Fruit fly (Drosophila melanogaster) whole organism, embryonic: ENCODE data around the gene Atac2.
A peak's percentile ranks its signal among the peaks of the same experiment; 100 is the strongest.

ENCODE experiments used
- Bgb ChIP-seq: fragments of 200-800 bp; sonication (Bioruptor generic); IDR thresholded peaks from 2 replicates; pipeline ENCODE4 v1.3.6; 2022; ENCODE audit warnings: missing biosample characterization, missing genetic modification characterization; ENCODE audit not compliant: partially characterized antibody
- BtbVII ChIP-seq: fragments of 200-800 bp; sonication (Bioruptor generic); optimal IDR thresholded peaks from 3 replicates; lab custom pipeline; 2017; ENCODE audit warnings: missing biosample characterization, mild to moderate bottlenecking, missing genetic modification characterization
- CG10366 ChIP-seq: fragments of 200-800 bp; sonication (Bioruptor generic); IDR thresholded peaks from 2 replicates; pipeline ENCODE4 v1.3.6; 2022; ENCODE audit warnings: missing biosample characterization, missing genetic modification characterization
- CG12391 ChIP-seq: fragments of 200-800 bp; sonication (Bioruptor generic); optimal IDR thresholded peaks from 3 replicates; lab custom pipeline; 2018; ENCODE audit warnings: missing biosample characterization, mild to moderate bottlenecking, missing genetic modification characterization, moderate library complexity
- CG14860 ChIP-seq: fragments of 200-800 bp; sonication (Bioruptor generic); IDR thresholded peaks from 3 replicates; pipeline ENCODE4 v1.3.6; 2022; ENCODE audit warnings: missing biosample characterization, missing genetic modification characterization; ENCODE audit not compliant: partially characterized antibody
- CG15479 ChIP-seq: fragments of 200-800 bp; sonication (Bioruptor generic); optimal IDR thresholded peaks from 3 replicates; lab custom pipeline; 2019; ENCODE audit warnings: missing biosample characterization, mild to moderate bottlenecking, missing genetic modification characterization, moderate library complexity
- CG16813 ChIP-seq: fragments of 200-800 bp; sonication (Bioruptor generic); IDR thresholded peaks from 3 replicates; pipeline ENCODE4 v1.3.6; 2022; ENCODE audit warnings: missing biosample characterization, missing genetic modification characterization; ENCODE audit not compliant: partially characterized antibody
- CG16863 ChIP-seq: fragments of 200-800 bp; sonication (Bioruptor generic); optimal IDR thresholded peaks from 3 replicates; lab custom pipeline; 2016; ENCODE audit warnings: missing biosample characterization, missing genetic modification characterization
- CG2678 ChIP-seq: fragments of 200-800 bp; sonication (Bioruptor generic); optimal IDR thresholded peaks from 3 replicates; lab custom pipeline; 2019; ENCODE audit warnings: missing biosample characterization, mild to moderate bottlenecking, missing genetic modification characterization, moderate library complexity
- CG4404 ChIP-seq: fragments of 200-800 bp; sonication (Bioruptor generic); IDR thresholded peaks from 2 replicates; pipeline ENCODE4 v1.3.6; 2022; ENCODE audit warnings: missing biosample characterization, missing genetic modification characterization
- CG6791 ChIP-seq: fragments of 200-800 bp; sonication (Bioruptor generic); IDR thresholded peaks from 3 replicates; pipeline ENCODE4 v1.3.6; 2022; ENCODE audit warnings: missing biosample characterization, missing genetic modification characterization; ENCODE audit not compliant: partially characterized antibody
- CG7928 ChIP-seq: fragments of 200-800 bp; sonication (Bioruptor generic); optimal IDR thresholded peaks from 2 replicates; lab custom pipeline; 2017; ENCODE audit warnings: missing biosample characterization, mild to moderate bottlenecking, missing genetic modification characterization
- CG8359 ChIP-seq: fragments of 200-800 bp; sonication (Bioruptor generic); optimal IDR thresholded peaks from 2 replicates; lab custom pipeline; 2017; ENCODE audit warnings: missing biosample characterization, mild to moderate bottlenecking, missing genetic modification characterization, borderline replicate concordance
- Dll ChIP-seq: fragments of 200-800 bp; sonication (Bioruptor generic); IDR thresholded peaks from 4 replicates; pipeline ENCODE4 v1.3.6; 2022; ENCODE audit warnings: missing biosample characterization, missing genetic modification characterization; ENCODE audit not compliant: partially characterized antibody
- Gsc ChIP-seq: fragments of 200-800 bp; sonication (Bioruptor generic); IDR thresholded peaks from 2 replicates; pipeline ENCODE4 v1.3.6; 2022; ENCODE audit warnings: missing biosample characterization, missing genetic modification characterization
- HmgD ChIP-seq: fragments of 200-800 bp; sonication (Bioruptor generic); optimal IDR thresholded peaks from 3 replicates; lab custom pipeline; 2016; ENCODE audit warnings: missing biosample characterization, missing genetic modification characterization
- Hr39 ChIP-seq: fragments of >200 bp; optimal IDR thresholded peaks from 2 replicates; lab custom pipeline; 2017
- Kr ChIP-seq: fragments of 200-800 bp; sonication (Bioruptor generic); optimal IDR thresholded peaks from 2 replicates; lab custom pipeline; 2017; ENCODE audit warnings: missing biosample characterization, mild to moderate bottlenecking, missing genetic modification characterization
- Meics ChIP-seq: fragments of 200-800 bp; sonication (Bioruptor generic); optimal IDR thresholded peaks from 2 replicates; lab custom pipeline; 2017; ENCODE audit warnings: missing biosample characterization, mild to moderate bottlenecking, missing genetic modification characterization
- Pdp1 ChIP-seq, 2 experiments: fragments of 200-800 bp; sonication (Bioruptor generic); optimal IDR thresholded peaks; 3 replicates each; lab custom pipeline; 2016; ENCODE audit warnings: missing biosample characterization in 2 of 2, missing genetic modification characterization in 2 of 2, mild to moderate bottlenecking in 1 of 2, moderate library complexity in 1 of 2
- Sry-β ChIP-seq: fragments of 200-800 bp; sonication (Bioruptor generic); optimal IDR thresholded peaks from 2 replicates; lab custom pipeline; 2018; ENCODE audit warnings: missing biosample characterization, mild to moderate bottlenecking, missing genetic modification characterization, moderate library complexity
- Stat92E ChIP-seq, 3 experiments: fragments of >200 bp in 2 of 3; fragments of 200-800 bp in 1 of 3; sonication (Bioruptor generic) in 1 of 3; optimal IDR thresholded peaks; 2 replicates each; lab custom pipeline; 2017 to 2019; ENCODE audit warnings: missing biosample characterization in 3 of 3, missing genetic modification characterization in 3 of 3, mild to moderate bottlenecking in 1 of 3, moderate library complexity in 1 of 3
- Trl ChIP-seq, 3 experiments: fragments of >200 bp in 2 of 3; fragments of 200-800 bp in 1 of 3; sonication (Bioruptor generic) in 1 of 3; optimal IDR thresholded peaks; 2 replicates in 1 of 3; 3 replicates in 2 of 3; lab custom pipeline; 2016 to 2017; ENCODE audit warnings: missing biosample characterization in 1 of 3, missing genetic modification characterization in 1 of 3
- ap ChIP-seq: fragments of 200-800 bp; sonication (Bioruptor generic); IDR thresholded peaks from 2 replicates; pipeline ENCODE4 v1.3.6; 2022; ENCODE audit warnings: missing biosample characterization, missing genetic modification characterization
- ara ChIP-seq: fragments of 200-800 bp; sonication (Bioruptor generic); IDR thresholded peaks from 2 replicates; pipeline ENCODE4 v1.3.6; 2022; ENCODE audit warnings: missing biosample characterization, missing genetic modification characterization
- az2 ChIP-seq: fragments of 200-800 bp; sonication (Bioruptor generic); optimal IDR thresholded peaks from 3 replicates; lab custom pipeline; 2016; ENCODE audit warnings: missing biosample characterization, missing genetic modification characterization
- bsh ChIP-seq, 2 experiments: fragments of 200-800 bp; sonication (Bioruptor generic); optimal IDR thresholded peaks; 2 replicates each; lab custom pipeline; 2017 to 2018; ENCODE audit warnings: mild to moderate bottlenecking in 2 of 2, missing biosample characterization in 2 of 2, missing genetic modification characterization in 2 of 2, moderate library complexity in 1 of 2
- chif ChIP-seq, 2 experiments: fragments of 200-800 bp; sonication (Bioruptor generic); optimal IDR thresholded peaks; 3 replicates each; lab custom pipeline; 2016; ENCODE audit warnings: missing biosample characterization in 2 of 2, missing genetic modification characterization in 2 of 2
- cwo ChIP-seq: fragments of 200-800 bp; sonication (Bioruptor generic); optimal IDR thresholded peaks from 3 replicates; lab custom pipeline; 2017; ENCODE audit warnings: missing biosample characterization, missing genetic modification characterization, mild to moderate bottlenecking, moderate library complexity, missing genetic modification reagents
- gsb-n ChIP-seq: fragments of 200-800 bp; sonication (Bioruptor generic); optimal IDR thresholded peaks from 3 replicates; lab custom pipeline; 2018; ENCODE audit warnings: missing biosample characterization, mild to moderate bottlenecking, missing genetic modification characterization
- hkb ChIP-seq, 2 experiments: fragments of 200-800 bp in 1 of 2; fragments of >200 bp in 1 of 2; sonication (Bioruptor generic) in 1 of 2; IDR thresholded peaks in 1 of 2; optimal IDR thresholded peaks in 1 of 2; 2 replicates each; pipeline versions ENCODE4 v1.3.6 to Lab custom; 2017 to 2022; ENCODE audit warnings: missing biosample characterization in 1 of 2, missing genetic modification characterization in 1 of 2
- hth ChIP-seq: fragments of >200 bp; optimal IDR thresholded peaks from 2 replicates; lab custom pipeline; 2017; ENCODE audit warnings: inconsistent platforms
- lola ChIP-seq, 3 experiments: fragments of >200 bp in 2 of 3; fragments of 200-800 bp in 1 of 3; sonication (Bioruptor generic) in 1 of 3; optimal IDR thresholded peaks; 2 replicates each; lab custom pipeline; 2017 to 2019; ENCODE audit warnings: missing biosample characterization in 3 of 3, missing genetic modification characterization in 3 of 3, mild to moderate bottlenecking in 1 of 3, moderate library complexity in 1 of 3
- maf-S ChIP-seq: fragments of 200-800 bp; sonication (Bioruptor generic); optimal IDR thresholded peaks from 2 replicates; lab custom pipeline; 2016; ENCODE audit warnings: missing biosample characterization, missing genetic modification characterization
- mld ChIP-seq: fragments of 200-800 bp; sonication (Bioruptor generic); IDR thresholded peaks from 3 replicates; pipeline ENCODE4 v1.3.6; 2022; ENCODE audit warnings: missing biosample characterization, missing genetic modification characterization; ENCODE audit not compliant: partially characterized antibody
- onecut ChIP-seq: fragments of 200-800 bp; sonication (Bioruptor generic); IDR thresholded peaks from 2 replicates; pipeline ENCODE4 v1.3.6; 2022; ENCODE audit warnings: missing biosample characterization, missing genetic modification characterization
- pfk ChIP-seq: fragments of 200-800 bp; sonication (Bioruptor generic); optimal IDR thresholded peaks from 2 replicates; lab custom pipeline; 2018; ENCODE audit warnings: missing biosample characterization, mild to moderate bottlenecking, missing genetic modification characterization, moderate library complexity
- ranshi ChIP-seq: fragments of 200-800 bp; sonication (Bioruptor generic); IDR thresholded peaks from 2 replicates; pipeline ENCODE4 v1.3.6; 2022; ENCODE audit warnings: missing biosample characterization, missing genetic modification characterization
- sim ChIP-seq: fragments of 200-800 bp; sonication (Bioruptor generic); IDR thresholded peaks from 2 replicates; pipeline ENCODE4 v1.3.6; 2022; ENCODE audit warnings: missing biosample characterization, missing genetic modification characterization
- sna ChIP-seq: fragments of 200-800 bp; sonication (Bioruptor generic); IDR thresholded peaks from 2 replicates; pipeline ENCODE4 v1.3.6; 2022; ENCODE audit warnings: missing biosample characterization, missing genetic modification characterization; ENCODE audit not compliant: partially characterized antibody
- stc ChIP-seq: fragments of 200-800 bp; sonication (Bioruptor generic); IDR thresholded peaks from 2 replicates; pipeline ENCODE4 v1.3.6; 2022; ENCODE audit warnings: missing biosample characterization, missing genetic modification characterization
- tna ChIP-seq: fragments of 200-800 bp; sonication (Bioruptor generic); IDR thresholded peaks from 2 replicates; pipeline ENCODE4 v1.3.6; 2022; ENCODE audit warnings: missing biosample characterization, missing genetic modification characterization; ENCODE audit not compliant: partially characterized antibody
- tup ChIP-seq: fragments of 200-800 bp; sonication (Bioruptor generic); optimal IDR thresholded peaks from 2 replicates; lab custom pipeline; 2016; ENCODE audit warnings: missing biosample characterization, mild to moderate bottlenecking, missing genetic modification characterization, moderate library complexity
- vnd ChIP-seq: fragments of 200-800 bp; sonication (Bioruptor generic); IDR thresholded peaks from 3 replicates; pipeline ENCODE4 v1.3.6; 2022; ENCODE audit warnings: missing biosample characterization, missing genetic modification characterization; ENCODE audit not compliant: partially characterized antibody
- z ChIP-seq: fragments of 200-800 bp; sonication (Bioruptor generic); IDR thresholded peaks from 3 replicates; pipeline ENCODE4 v1.3.6; 2022; ENCODE audit warnings: missing biosample characterization, missing genetic modification characterization
- zen ChIP-seq: fragments of 200-800 bp; sonication (Bioruptor generic); optimal IDR thresholded peaks from 3 replicates; lab custom pipeline; 2018; ENCODE audit warnings: missing biosample characterization, mild to moderate bottlenecking, missing genetic modification characterization, moderate library complexity
- zen2 ChIP-seq: fragments of 200-800 bp; sonication (Bioruptor generic); IDR thresholded peaks from 3 replicates; pipeline ENCODE4 v1.3.6; 2022; ENCODE audit warnings: missing biosample characterization, missing genetic modification characterization; ENCODE audit not compliant: partially characterized antibody

The Atac2 gene

dm6 chr2L:18571724-18572427 lies 40.2 kb downstream of the Atac2 start (continued):
- peak; percentile 24 to 30 for TF ChIP-seq Trl (optimal IDR thresholded peaks at IDR 0.05; lab: Kevin White, UChicago)
- TF ChIP-seq Trl (GFP tag; optimal IDR thresholded peaks at IDR 0.05; lab: Kevin White, UChicago), result peak; percentile 5
- no peak for TF ChIP-seq chif (GFP tag; optimal IDR thresholded peaks at IDR 0.05; lab: Kevin White, UChicago)
- TF ChIP-seq Gsc (GFP tag; lab: Robert Waterston, UW), result no peak
- TF ChIP-seq lola (GFP tag; optimal IDR thresholded peaks at IDR 0.05; lab: Kevin White, UChicago), result no peak
- TF ChIP-seq tna (GFP tag; lab: Robert Waterston, UW), result no peak
- TF ChIP-seq zen, result no peak
- no peak for TF ChIP-seq CG8359
- no peak for TF ChIP-seq mld (GFP tag; lab: Robert Waterston, UW)
- no peak for TF ChIP-seq BtbVII (GFP tag; lab: Kevin White, UChicago)
- no peak for TF ChIP-seq sna (GFP tag; lab: Robert Waterston, UW)
- no peak for TF ChIP-seq tup (GFP tag; lab: Kevin White, UChicago)
- TF ChIP-seq Dll (GFP tag; lab: Robert Waterston, UW), result no peak
- TF ChIP-seq CG16863 (GFP tag; lab: Kevin White, UChicago), result no peak
- TF ChIP-seq hkb (optimal IDR thresholded peaks at IDR 0.05; lab: Kevin White, UChicago), result no peak
- TF ChIP-seq hkb (GFP tag; IDR thresholded peaks at IDR 0.05; lab: Robert Waterston, UW), result peak; percentile 59; the same call in 1 of the 2 replicates
- TF ChIP-seq zen2 (GFP tag; lab: Robert Waterston, UW), result peak; percentile 24; the same call in 2 of the 3 replicates
- no peak for TF ChIP-seq sim (GFP tag; lab: Robert Waterston, UW)
- TF ChIP-seq CG6791 (GFP tag; lab: Robert Waterston, UW), result 0 out of 3 replicates have a peak, but pooled peaks have one; percentile 44
- no peak for TF ChIP-seq CG15479 (GFP tag; lab: Kevin White, UChicago)
- TF ChIP-seq az2, result no peak
- no peak for TF ChIP-seq pfk (GFP tag; lab: Kevin White, UChicago)
- TF ChIP-seq onecut (GFP tag; lab: Robert Waterston, UW), result no peak
- TF ChIP-seq stc (GFP tag; lab: Robert Waterston, UW), result no peak
- no peak for TF ChIP-seq Kr
- no peak for TF ChIP-seq gsb-n (tag; lab: Kevin White, UChicago)
- TF ChIP-seq hth, result no peak
- no peak for TF ChIP-seq ranshi (GFP tag; lab: Robert Waterston, UW)
- no peak for TF ChIP-seq CG7928
- no peak for TF ChIP-seq Pdp1 (GFP tag; optimal IDR thresholded peaks at IDR 0.05; lab: Kevin White, UChicago)
- peak; percentile 41 for TF ChIP-seq cwo (GFP tag; lab: Kevin White, UChicago)
- TF ChIP-seq CG4404, result no peak
- no peak for TF ChIP-seq bsh (GFP tag; optimal IDR thresholded peaks at IDR 0.05; lab: Kevin White, UChicago)
- no peak for TF ChIP-seq CG12391
- no peak for TF ChIP-seq Hr39 (lab: Kevin White, UChicago)
- 0 out of 3 replicates have a peak, but pooled peaks have one; percentile 37 for TF ChIP-seq CG14860 (GFP tag; lab: Robert Waterston, UW)
- peak; percentile 91 for TF ChIP-seq Sry-β (GFP tag; lab: Kevin White, UChicago)
- no peak for TF ChIP-seq CG16813 (GFP tag; lab: Robert Waterston, UW)
- peak; percentile 80 for TF ChIP-seq z (GFP tag; lab: Robert Waterston, UW)
- TF ChIP-seq vnd (GFP tag; lab: Robert Waterston, UW), result no peak
- TF ChIP-seq CG2678 (tag; lab: Kevin White, UChicago), result peak; percentile 6
- TF ChIP-seq ara (GFP tag; lab: Robert Waterston, UW), result no peak
- no peak for TF ChIP-seq CG10366 (GFP tag; lab: Robert Waterston, UW)
- TF ChIP-seq Stat92E (GFP tag; optimal IDR thresholded peaks at IDR 0.05; lab: Kevin White, UChicago), result no peak
- peak; percentile 67 for TF ChIP-seq Bgb (GFP tag; lab: Robert Waterston, UW)
- TF ChIP-seq Meics (GFP tag; lab: Kevin White, UChicago), result no peak
- TF ChIP-seq maf-S (GFP tag; lab: Kevin White, UChicago), result no peak
- no peak for TF ChIP-seq HmgD (GFP tag; lab: Kevin White, UChicago)
- TF ChIP-seq ap (GFP tag; lab: Robert Waterston, UW), result no peak
